Worm (Caenorhabditis elegans) whole organism, L4/young adult: ENCODE data around the gene Y54G11A.17.

Experiments used
- W03F9.2 ChIP-seq: fragments of 150-350 bp; optimal IDR thresholded peaks from 2 replicates; lab custom pipeline; 2014; ENCODE audit warnings: missing biosample characterization, missing genetic modification characterization
- dao-5 ChIP-seq: sonication (generic microtip); optimal IDR thresholded peaks from 2 replicates; lab custom pipeline; 2016; ENCODE audit warnings: missing genotype, missing genetic modification characterization, moderate library complexity, missing compliant biosample characterization
- him-1 ChIP-seq: sonication (generic microtip); optimal IDR thresholded peaks from 2 replicates; lab custom pipeline; 2016; ENCODE audit warnings: missing genotype, missing genetic modification reagents, missing genetic modification characterization, missing compliant biosample characterization

Y54G11A.17 gene

DNA sequence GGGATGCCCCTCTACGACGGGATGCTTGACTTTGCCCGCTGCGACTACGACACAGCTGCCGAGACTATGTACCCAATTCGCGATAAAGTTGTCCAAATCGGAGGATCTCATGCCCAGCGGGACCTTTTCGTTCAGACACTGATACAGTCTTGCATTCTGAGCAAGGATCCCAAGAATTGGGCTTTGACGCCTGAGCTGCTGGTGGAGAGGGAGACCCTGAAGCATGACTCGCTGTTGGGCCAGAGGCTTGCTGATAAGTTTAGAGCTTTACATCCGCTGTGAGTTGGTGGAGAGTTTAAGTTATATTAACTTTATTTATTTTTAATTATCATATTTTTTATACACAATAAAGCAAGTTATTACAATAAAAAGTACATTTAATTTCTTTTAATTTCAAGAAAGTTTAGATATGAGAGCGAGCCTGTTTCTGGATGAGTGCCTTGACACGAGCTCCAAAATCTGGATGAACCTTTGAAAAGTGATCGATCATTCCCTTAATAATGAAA lies 49.9 kb downstream of the Y54G11A.17 start:
- TF ChIP-seq him-1 (no peak), W03F9.2 (tag; lab: Kevin White, UChicago) (no peak), dao-5 (tag; lab: Kevin White, UChicago) (no peak)
